Worm (Caenorhabditis elegans) whole organism, midembryonic: ENCODE results near the gene pde-4.

ENCODE experiments used
- T22C8.4 ChIP-seq: fragments of 200-800 bp; sonication (Bioruptor generic); IDR thresholded peaks from 2 replicates; pipeline ENCODE4 v1.3.6; 2022; ENCODE audit warnings: missing genetic modification characterization, missing compliant biosample characterization
- cog-1 ChIP-seq: sonication (generic microtip); optimal IDR thresholded peaks from 2 replicates; lab custom pipeline; 2016; ENCODE audit warnings: missing genetic modification characterization, missing compliant biosample characterization
- flt-1 ChIP-seq: fragments of 200-800 bp; sonication (Bioruptor generic); IDR thresholded peaks from 2 replicates; pipeline ENCODE4 v1.3.6; 2022; ENCODE audit warnings: missing genetic modification characterization, missing compliant biosample characterization
- klf-2 ChIP-seq: fragments of 200-800 bp; sonication (Bioruptor generic); conservative IDR thresholded peaks from 2 replicates; pipeline ENCODE4 v1.3.6; 2022; ENCODE audit warnings: missing genetic modification reagents, missing genetic modification characterization, missing compliant biosample characterization
- ref-1 ChIP-seq: fragments of 200-800 bp; sonication (Bioruptor generic); conservative IDR thresholded peaks from 2 replicates; pipeline ENCODE4 v1.3.6; 2022; ENCODE audit warnings: missing genetic modification reagents, missing genetic modification characterization, missing compliant biosample characterization
- tab-1 ChIP-seq: fragments of 200-800 bp; sonication (Bioruptor generic); IDR thresholded peaks from 2 replicates; pipeline ENCODE4 v1.3.6; 2022; ENCODE audit warnings: missing genetic modification characterization, missing compliant biosample characterization
- ztf-23 ChIP-seq: fragments of 200-800 bp; sonication (Bioruptor generic); IDR thresholded peaks from 2 replicates; pipeline ENCODE4 v1.3.6; 2022; ENCODE audit warnings: missing genetic modification reagents, missing genetic modification characterization, missing compliant biosample characterization
- ztf-29 ChIP-seq: fragments of 200-800 bp; sonication (Bioruptor generic); IDR thresholded peaks from 2 replicates; pipeline ENCODE4 v1.3.6; 2022; ENCODE audit warnings: missing genetic modification reagents, missing genetic modification characterization, missing compliant biosample characterization

ce11 chrII:7690384-7690783 is 39.3 kb upstream of the pde-4 start, which contains the start of gene pid-1:
- TF ChIP-seq ztf-29 (GFP tag; lab: Robert Waterston, UW) (no peak), ztf-23 (no peak), ref-1 (GFP tag; lab: Robert Waterston, UW) (no peak), T22C8.4 (GFP tag; lab: Robert Waterston, UW) (no peak), flt-1 (GFP tag; lab: Robert Waterston, UW) (no peak), cog-1 (tag; lab: Kevin White, UChicago) (no peak), tab-1 (GFP tag; lab: Robert Waterston, UW) (no peak), klf-2 (no peak)
